Fruit fly (Drosophila melanogaster) whole organism, prepupa: ENCODE data around the gene sau.
A peak's percentile ranks its signal among the peaks of the same experiment; 100 is the strongest.

Experiments
- CG10631 ChIP-seq: fragments of 200-800 bp; sonication (Bioruptor generic); optimal IDR thresholded peaks from 2 replicates; lab custom pipeline; 2016; ENCODE audit warnings: missing biosample characterization, missing genetic modification characterization
- CG10669 ChIP-seq: fragments of 200-800 bp; sonication (Bioruptor generic); optimal IDR thresholded peaks from 3 replicates; lab custom pipeline; 2018; ENCODE audit warnings: missing biosample characterization, mild to moderate bottlenecking, missing genetic modification characterization, moderate library complexity
- CG11294 ChIP-seq: fragments of 200-800 bp; sonication (Bioruptor generic); IDR thresholded peaks from 2 replicates; pipeline ENCODE4 v1.3.6; 2022; ENCODE audit warnings: missing biosample characterization, missing genetic modification characterization
- CG11762 ChIP-seq: fragments of 200-800 bp; sonication (Bioruptor generic); optimal IDR thresholded peaks from 3 replicates; lab custom pipeline; 2016; ENCODE audit warnings: missing biosample characterization, missing genetic modification characterization; ENCODE audit not compliant: insufficient read depth
- CG11902 ChIP-seq: fragments of 200-800 bp; sonication (Bioruptor generic); optimal IDR thresholded peaks from 3 replicates; lab custom pipeline; 2016; ENCODE audit warnings: missing biosample characterization, missing genetic modification characterization
- CG16779 ChIP-seq: fragments of 200-800 bp; sonication (Bioruptor generic); optimal IDR thresholded peaks from 3 replicates; lab custom pipeline; 2017; ENCODE audit warnings: missing biosample characterization, mild to moderate bottlenecking, missing genetic modification characterization
- CG3032 ChIP-seq: fragments of 200-800 bp; optimal IDR thresholded peaks from 2 replicates; lab custom pipeline; 2019; ENCODE audit warnings: missing biosample characterization, mild to moderate bottlenecking, missing genetic modification characterization, moderate library complexity
- CG32006 ChIP-seq: fragments of 200-800 bp; sonication (Bioruptor generic); optimal IDR thresholded peaks from 3 replicates; lab custom pipeline; 2017; ENCODE audit warnings: missing biosample characterization, mild to moderate bottlenecking, missing genetic modification characterization
- CG34406 ChIP-seq: fragments of 200-800 bp; sonication (Bioruptor generic); optimal IDR thresholded peaks from 3 replicates; lab custom pipeline; 2016; ENCODE audit warnings: missing biosample characterization, missing genetic modification characterization
- CG3919 ChIP-seq: fragments of 200-800 bp; sonication (Bioruptor generic); optimal IDR thresholded peaks from 3 replicates; lab custom pipeline; 2016; ENCODE audit warnings: missing biosample characterization, missing genetic modification characterization
- CG4318 ChIP-seq: fragments of 200-800 bp; sonication (Bioruptor generic); optimal IDR thresholded peaks from 3 replicates; lab custom pipeline; 2017; ENCODE audit warnings: missing biosample characterization, mild to moderate bottlenecking, missing genetic modification characterization
- CG6163 ChIP-seq: fragments of 200-800 bp; sonication (Bioruptor generic); IDR thresholded peaks from 3 replicates; pipeline ENCODE4 v1.3.6; 2022; ENCODE audit warnings: missing biosample characterization, missing genetic modification characterization
- CG6276 ChIP-seq: fragments of 200-800 bp; sonication (Bioruptor generic); optimal IDR thresholded peaks from 2 replicates; lab custom pipeline; 2017; ENCODE audit warnings: missing biosample characterization, mild to moderate bottlenecking, missing genetic modification characterization
- CG6792 ChIP-seq: fragments of 200-800 bp; sonication (Bioruptor generic); optimal IDR thresholded peaks from 3 replicates; lab custom pipeline; 2016; ENCODE audit warnings: missing biosample characterization, missing genetic modification characterization
- CG6854 ChIP-seq: fragments of 200-800 bp; sonication (Bioruptor generic); optimal IDR thresholded peaks from 2 replicates; lab custom pipeline; 2017; ENCODE audit warnings: missing biosample characterization, mild to moderate bottlenecking, missing genetic modification characterization
- CG7368 ChIP-seq: fragments of 200-800 bp; sonication (Bioruptor generic); optimal IDR thresholded peaks from 3 replicates; lab custom pipeline; 2016; ENCODE audit warnings: missing biosample characterization, missing genetic modification characterization
- CG8119 ChIP-seq: fragments of 200-800 bp; sonication (Bioruptor generic); IDR thresholded peaks from 3 replicates; pipeline ENCODE4 v1.3.6; 2022; ENCODE audit warnings: missing biosample characterization, missing genetic modification characterization
- CG8632 ChIP-seq: fragments of 200-800 bp; sonication (Bioruptor generic); optimal IDR thresholded peaks from 3 replicates; lab custom pipeline; 2016; ENCODE audit warnings: missing biosample characterization, missing genetic modification characterization
- CG9139 ChIP-seq: fragments of 200-800 bp; sonication (Bioruptor generic); optimal IDR thresholded peaks from 3 replicates; lab custom pipeline; 2017; ENCODE audit warnings: missing biosample characterization, mild to moderate bottlenecking, missing genetic modification characterization
- Eip75B ChIP-seq: fragments of 200-800 bp; sonication (Bioruptor generic); optimal IDR thresholded peaks from 3 replicates; lab custom pipeline; 2016; ENCODE audit warnings: missing biosample characterization, missing genetic modification characterization
- Eip78C ChIP-seq: fragments of 200-800 bp; sonication (Bioruptor generic); peaks from one replicate; lab custom pipeline; 2016; ENCODE audit warnings: missing biosample characterization, missing genetic modification characterization
- Eip93F ChIP-seq: fragments of 200-800 bp; sonication (Bioruptor generic); optimal IDR thresholded peaks from 2 replicates; lab custom pipeline; 2016; ENCODE audit warnings: missing biosample characterization, mild to moderate bottlenecking, missing genetic modification characterization
- Ets21C ChIP-seq: fragments of 200-800 bp; sonication (Bioruptor generic); optimal IDR thresholded peaks from 3 replicates; lab custom pipeline; 2016; ENCODE audit warnings: missing biosample characterization, missing genetic modification characterization
- Ets96B ChIP-seq: fragments of 200-800 bp; optimal IDR thresholded peaks from 2 replicates; lab custom pipeline; 2019; ENCODE audit warnings: missing biosample characterization, mild to moderate bottlenecking, missing genetic modification characterization, moderate library complexity
- Gug ChIP-seq: fragments of 200-800 bp; sonication (Bioruptor generic); IDR thresholded peaks from 2 replicates; pipeline ENCODE4 v1.3.6; 2022; ENCODE audit warnings: missing biosample characterization, missing genetic modification characterization
- Hr38 ChIP-seq: sonication (Bioruptor generic); optimal IDR thresholded peaks from 2 replicates; lab custom pipeline; 2016; ENCODE audit warnings: missing biosample characterization, missing genetic modification characterization
- Hr39 ChIP-seq: fragments of 200-800 bp; sonication (Bioruptor generic); optimal IDR thresholded peaks from 2 replicates; lab custom pipeline; 2016; ENCODE audit warnings: missing biosample characterization, missing genetic modification characterization
- Hr4 ChIP-seq: fragments of 200-800 bp; sonication (Bioruptor generic); optimal IDR thresholded peaks from 3 replicates; lab custom pipeline; 2016; ENCODE audit warnings: missing biosample characterization, missing genetic modification characterization
- Lpt ChIP-seq: fragments of 200-800 bp; sonication (Bioruptor generic); optimal IDR thresholded peaks from 3 replicates; lab custom pipeline; 2016; ENCODE audit warnings: missing biosample characterization, missing genetic modification characterization
- OdsH ChIP-seq: fragments of 200-800 bp; sonication (Bioruptor generic); optimal IDR thresholded peaks from 3 replicates; lab custom pipeline; 2016; ENCODE audit warnings: missing biosample characterization, missing genetic modification characterization
- Smox ChIP-seq: fragments of 200-800 bp; sonication (Bioruptor generic); optimal IDR thresholded peaks from 3 replicates; lab custom pipeline; 2016; ENCODE audit warnings: missing biosample characterization, missing genetic modification characterization
- Sox102F ChIP-seq: fragments of 200-800 bp; sonication (Bioruptor generic); optimal IDR thresholded peaks from 2 replicates; lab custom pipeline; 2016; ENCODE audit warnings: missing biosample characterization, mild to moderate bottlenecking, missing genetic modification characterization
- Sox14 ChIP-seq: fragments of 200-800 bp; sonication (Bioruptor generic); optimal IDR thresholded peaks from 3 replicates; lab custom pipeline; 2016; ENCODE audit warnings: missing biosample characterization, missing genetic modification characterization
- achi ChIP-seq: fragments of 200-800 bp; sonication (Bioruptor generic); optimal IDR thresholded peaks from 3 replicates; lab custom pipeline; 2016; ENCODE audit warnings: missing biosample characterization, missing genetic modification characterization
- acj6 ChIP-seq: fragments of 200-800 bp; sonication (Bioruptor generic); optimal IDR thresholded peaks from 3 replicates; lab custom pipeline; 2016; ENCODE audit warnings: missing biosample characterization, missing genetic modification characterization
- cyc ChIP-seq: fragments of 200-800 bp; sonication (Bioruptor generic); optimal IDR thresholded peaks from 3 replicates; lab custom pipeline; 2016; ENCODE audit warnings: missing biosample characterization, missing genetic modification characterization
- dac ChIP-seq: fragments of 200-800 bp; sonication (Bioruptor generic); optimal IDR thresholded peaks from 2 replicates; lab custom pipeline; 2017; ENCODE audit warnings: missing biosample characterization, mild to moderate bottlenecking, missing genetic modification characterization
- dsx ChIP-seq: fragments of 200-800 bp; optimal IDR thresholded peaks from 3 replicates; lab custom pipeline; 2019; ENCODE audit warnings: missing biosample characterization, mild to moderate bottlenecking, missing genetic modification characterization, moderate library complexity; ENCODE audit not compliant: poor library complexity, severe bottlenecking
- eg ChIP-seq: fragments of 200-800 bp; sonication (Bioruptor generic); IDR thresholded peaks from 3 replicates; pipeline ENCODE4 v1.3.6; 2022; ENCODE audit warnings: missing biosample characterization, missing genetic modification characterization
- esn ChIP-seq: fragments of 200-800 bp; sonication (Bioruptor generic); optimal IDR thresholded peaks from 2 replicates; lab custom pipeline; 2016; ENCODE audit warnings: missing biosample characterization, mild to moderate bottlenecking, missing genetic modification characterization, moderate library complexity
- fd59A ChIP-seq: fragments of 200-800 bp; sonication (Bioruptor generic); optimal IDR thresholded peaks from 2 replicates; lab custom pipeline; 2017; ENCODE audit warnings: missing biosample characterization, mild to moderate bottlenecking, missing genetic modification characterization, missing genetic modification reagents
- fd85E ChIP-seq: fragments of 200-800 bp; sonication (Bioruptor generic); optimal IDR thresholded peaks from 3 replicates; lab custom pipeline; 2016; ENCODE audit warnings: missing biosample characterization, missing genetic modification characterization
- fkh ChIP-seq: fragments of 200-800 bp; sonication (Bioruptor generic); optimal IDR thresholded peaks from 3 replicates; lab custom pipeline; 2017; ENCODE audit warnings: missing biosample characterization, mild to moderate bottlenecking, missing genetic modification characterization, moderate library complexity
- lz ChIP-seq: fragments of 200-800 bp; sonication (Bioruptor generic); optimal IDR thresholded peaks from 3 replicates; lab custom pipeline; 2016; ENCODE audit warnings: missing biosample characterization, missing genetic modification characterization
- net ChIP-seq: fragments of 200-800 bp; sonication (Bioruptor generic); optimal IDR thresholded peaks from 3 replicates; lab custom pipeline; 2016; ENCODE audit warnings: missing biosample characterization, missing genetic modification characterization
- salr ChIP-seq, 2 experiments: fragments of 200-800 bp; sonication (Bioruptor generic); optimal IDR thresholded peaks; 3 replicates each; lab custom pipeline; 2016 to 2018; ENCODE audit warnings: missing biosample characterization in 2 of 2, missing genetic modification characterization in 2 of 2, mild to moderate bottlenecking in 1 of 2
- spab ChIP-seq: fragments of 200-800 bp; sonication (Bioruptor generic); optimal IDR thresholded peaks from 2 replicates; lab custom pipeline; 2017; ENCODE audit warnings: missing biosample characterization, mild to moderate bottlenecking, missing genetic modification characterization, missing genetic modification reagents
- ss ChIP-seq, 2 experiments: fragments of 200-800 bp; sonication (Bioruptor generic); optimal IDR thresholded peaks; 2 replicates in 1 of 2; 3 replicates in 1 of 2; lab custom pipeline; 2017 to 2018; ENCODE audit warnings: mild to moderate bottlenecking in 2 of 2, missing biosample characterization in 2 of 2, missing genetic modification characterization in 2 of 2, moderate library complexity in 1 of 2
- svp ChIP-seq: fragments of 200-800 bp; sonication (Bioruptor generic); peaks from one replicate; lab custom pipeline; 2016; ENCODE audit warnings: missing biosample characterization, missing genetic modification characterization
- topi ChIP-seq: fragments of 200-800 bp; sonication (Bioruptor generic); optimal IDR thresholded peaks from 3 replicates; lab custom pipeline; 2016; ENCODE audit warnings: missing biosample characterization, missing genetic modification characterization
- vri ChIP-seq: fragments of 200-800 bp; sonication (Bioruptor generic); optimal IDR thresholded peaks from 3 replicates; lab custom pipeline; 2016; ENCODE audit warnings: missing biosample characterization, mild to moderate bottlenecking, missing genetic modification characterization

sau gene

dm6 chr2L:2184129-2184528, 42.0 kb upstream of the sau start (continued):
- TF ChIP-seq CG7368 (GFP tag; lab: Kevin White, UChicago), result no peak

DNA sequence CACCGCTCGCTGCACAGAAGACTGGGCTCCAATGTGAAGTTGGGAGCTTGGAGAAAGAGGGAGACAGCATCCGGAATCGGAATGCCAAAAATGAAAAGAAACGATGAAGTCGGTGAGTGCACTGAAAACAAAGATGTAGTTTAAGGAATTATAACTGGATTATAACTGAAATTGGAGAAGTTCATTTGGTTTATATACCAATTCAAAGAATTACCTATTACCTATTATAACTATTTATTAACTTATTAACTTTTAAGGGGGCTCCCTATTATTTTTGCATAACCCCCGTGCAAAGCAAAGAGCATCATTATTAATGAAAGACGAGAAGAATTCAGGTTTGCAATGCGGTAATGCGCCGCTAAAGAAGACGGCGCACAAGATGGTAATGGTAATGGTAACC, 41.5 kb upstream of the sau start:
- TF ChIP-seq achi (peak; percentile 61), Hr38 (no peak), fd59A (no peak), CG32006 (GFP tag; lab: Kevin White, UChicago) (peak; percentile 62), Eip78C (GFP tag; lab: Kevin White, UChicago) (peak; percentile 87), CG11294 (GFP tag; lab: Robert Waterston, UW) (no peak), CG9139 (GFP tag; lab: Kevin White, UChicago) (no peak), spab (GFP tag; lab: Kevin White, UChicago) (no peak), lz (GFP tag; lab: Kevin White, UChicago) (no peak), CG6276 (GFP tag; lab: Kevin White, UChicago) (peak; percentile 56), esn (GFP tag; lab: Kevin White, UChicago) (peak; percentile 56), cyc (GFP tag; lab: Kevin White, UChicago) (no peak), CG3032 (peak; percentile 22), CG11762 (GFP tag; lab: Kevin White, UChicago) (peak; percentile 29), dac (GFP tag; lab: Kevin White, UChicago) (no peak), CG34406 (GFP tag; lab: Kevin White, UChicago) (peak; percentile 63), net (no peak), CG11902 (GFP tag; lab: Kevin White, UChicago) (no peak), CG6792 (GFP tag; lab: Kevin White, UChicago) (peak; percentile 52), fd85E (no peak), CG8632 (GFP tag; lab: Kevin White, UChicago) (peak; percentile 26), dsx (GFP tag; lab: Kevin White, UChicago) (no peak), CG8119 (GFP tag; lab: Robert Waterston, UW) (peak; percentile 70), CG16779 (tag; lab: Kevin White, UChicago) (no peak), CG3919 (GFP tag; lab: Kevin White, UChicago) (peak; percentile 60), Eip75B (GFP tag; lab: Kevin White, UChicago) (peak; percentile 40), CG4318 (peak; percentile 2), svp (peak; percentile 81), fkh (GFP tag; lab: Kevin White, UChicago) (no peak), Hr4 (no peak), CG10669 (GFP tag; lab: Kevin White, UChicago) (peak; percentile 7), Eip93F (GFP tag; lab: Kevin White, UChicago) (peak; percentile 16), Gug (GFP tag; lab: Robert Waterston, UW) (0 out of 2 replicates have a peak, but pooled peaks have one; percentile 46), salr (GFP tag; optimal IDR thresholded peaks at IDR 0.05; lab: Kevin White, UChicago) (peak in 1 of 2 experiments; percentile 27), Ets21C (GFP tag; lab: Kevin White, UChicago) (no peak), eg (GFP tag; lab: Robert Waterston, UW) (peak; percentile 66), topi (peak; percentile 17), Lpt (GFP tag; lab: Kevin White, UChicago) (no peak), acj6 (GFP tag; lab: Kevin White, UChicago) (peak; percentile 60), vri (GFP tag; lab: Kevin White, UChicago) (no peak), Sox102F (peak; percentile 51), ss (GFP tag; optimal IDR thresholded peaks at IDR 0.05; lab: Kevin White, UChicago) (peak in 1 of 2 experiments; percentile 7), Ets96B (tag; lab: Kevin White, UChicago) (peak; percentile 38), Sox14 (GFP tag; lab: Kevin White, UChicago) (peak; percentile 9), CG10631 (GFP tag; lab: Kevin White, UChicago) (peak; percentile 56), CG6854 (GFP tag; lab: Kevin White, UChicago) (no peak), CG6163 (GFP tag; lab: Robert Waterston, UW) (peak; percentile 71), Smox (peak; percentile 44), Hr39 (peak; percentile 6), OdsH (peak; percentile 61)
